1 worm cellular context compared by ENCODE assay signal in genomic region chrII:12263971-12264554, ce11.
TF ChIP-seq lines count a peak whose summit lies in the region.

faxc-1 (plus strand) TSS chrII:12264192.

TF ChIP-seq in whole organism, L1 larva, 84 proteins besides CTCF, POLR2A, EP300 and RAD21 (continued from another document):
- TF ChIP-seq nhr-19 (GFP tag; conservative IDR thresholded peaks at IDR 0.05; lab: Robert Waterston, UW) (peak; percentile 14; the same call in 1 of the 2 replicates), unc-130 (tag; optimal IDR thresholded peaks at IDR 0.05; lab: Kevin White, UChicago) (peak; percentile 54), fos-1 (tag; optimal IDR thresholded peaks at IDR 0.05; lab: Kevin White, UChicago) (no peak), swsn-7 (tag; optimal IDR thresholded peaks at IDR 0.05; lab: Kevin White, UChicago) (no peak), egl-27 (tag; optimal IDR thresholded peaks at IDR 0.05; lab: Kevin White, UChicago) (no peak), Y116A8C.19 (tag; optimal IDR thresholded peaks at IDR 0.05; lab: Kevin White, UChicago; ENCODE audit: borderline replicate concordance) (no peak), lin-35 (GFP tag; optimal IDR thresholded peaks at IDR 0.05; lab: Kevin White, UChicago) (peak in 1 of 2 experiments; percentile 47), mep-1 (tag; optimal IDR thresholded peaks at IDR 0.05; lab: Kevin White, UChicago) (no peak), sup-37 (GFP tag; optimal IDR thresholded peaks at IDR 0.05; lab: Kevin White, UChicago) (no peak), unc-86 (tag; optimal IDR thresholded peaks at IDR 0.05; lab: Kevin White, UChicago) (no peak), sptf-1 (tag; optimal IDR thresholded peaks at IDR 0.05; lab: Kevin White, UChicago) (no peak), nhr-84 (tag; optimal IDR thresholded peaks at IDR 0.05; lab: Kevin White, UChicago) (no peak), efl-1 (optimal IDR thresholded peaks at IDR 0.05; lab: Kevin White, UChicago) (no peak), efl-1 (GFP tag; optimal IDR thresholded peaks at IDR 0.05 in 1 of 2; lab: Kevin White, UChicago) (no peak), ceh-82 (tag; optimal IDR thresholded peaks at IDR 0.05; lab: Kevin White, UChicago) (no peak), nhr-12 (tag; optimal IDR thresholded peaks at IDR 0.05; lab: Kevin White, UChicago) (no peak), elt-3 (tag; optimal IDR thresholded peaks at IDR 0.05; lab: Kevin White, UChicago) (peak in 4 of 6 experiments; percentile 29 to 55 (median 48)), nhr-71 (tag; optimal IDR thresholded peaks at IDR 0.05; lab: Kevin White, UChicago) (peak; percentile 39)
